Worm (Caenorhabditis elegans) whole organism, young adult: Measurements from ENCODE around the gene aldo-1.
A peak's percentile ranks its signal among the peaks of the same experiment; 100 is the strongest.

Source experiments
- B0261.1 ChIP-seq: sonication (generic microtip); optimal IDR thresholded peaks from 2 replicates; lab custom pipeline; 2016; ENCODE audit warnings: mild to moderate bottlenecking, missing genetic modification characterization, moderate library complexity, missing compliant biosample characterization
- B0336.3 ChIP-seq: fragments of 200-800 bp; sonication (Bioruptor generic); IDR thresholded peaks from 2 replicates; pipeline ENCODE4 v1.3.6; 2022; ENCODE audit warnings: missing genetic modification characterization, missing compliant biosample characterization
- C06A6.2 ChIP-seq: fragments of 200-800 bp; sonication (Bioruptor generic); conservative IDR thresholded peaks from 2 replicates; pipeline ENCODE4 v1.3.6; 2022; ENCODE audit warnings: missing genetic modification characterization, missing compliant biosample characterization
- D2030.7 ChIP-seq: fragments of 200-800 bp; sonication (Bioruptor generic); IDR thresholded peaks from 2 replicates; pipeline ENCODE4 v1.3.6; 2022; ENCODE audit warnings: missing genetic modification reagents, missing genetic modification characterization, missing compliant biosample characterization
- F23B12.7 ChIP-seq: sonication (generic microtip); optimal IDR thresholded peaks from 2 replicates; lab custom pipeline; 2017; ENCODE audit warnings: missing genetic modification characterization, mild to moderate bottlenecking, missing compliant biosample characterization, antibody characterized with exemption, moderate library complexity; ENCODE audit not compliant: insufficient read depth
- F33H1.4 ChIP-seq: fragments of 200-800 bp; sonication (Bioruptor generic); IDR thresholded peaks from 2 replicates; pipeline ENCODE4 v1.3.6; 2022; ENCODE audit warnings: missing genetic modification reagents, missing genetic modification characterization, missing compliant biosample characterization
- F37B4.10 ChIP-seq: fragments of 200-800 bp; sonication (Bioruptor generic); IDR thresholded peaks from 2 replicates; pipeline ENCODE4 v1.3.6; 2022; ENCODE audit warnings: missing genetic modification characterization, missing compliant biosample characterization
- F39B2.1 ChIP-seq: fragments of 200-800 bp; sonication (Bioruptor generic); IDR thresholded peaks from 2 replicates; pipeline ENCODE4 v1.3.6; 2022; ENCODE audit warnings: missing genetic modification reagents, missing genetic modification characterization, missing compliant biosample characterization
- F49E8.2 ChIP-seq: sonication (generic microtip); optimal IDR thresholded peaks from 3 replicates; lab custom pipeline; 2017; ENCODE audit warnings: missing genetic modification characterization, mild to moderate bottlenecking, missing compliant biosample characterization, antibody characterized with exemption, moderate library complexity; ENCODE audit not compliant: insufficient read depth
- F52B5.7 ChIP-seq: sonication (generic microtip); optimal IDR thresholded peaks from 2 replicates; lab custom pipeline; 2016; ENCODE audit warnings: mild to moderate bottlenecking, missing genetic modification characterization, missing compliant biosample characterization
- F55B11.4 ChIP-seq: sonication (generic microtip); optimal IDR thresholded peaks from 2 replicates; lab custom pipeline; 2016; ENCODE audit warnings: missing compliant biosample characterization, missing genetic modification characterization, borderline replicate concordance; ENCODE audit not compliant: insufficient read depth
- Y56A3A.18 ChIP-seq: fragments of 200-800 bp; sonication (Bioruptor generic); IDR thresholded peaks from 2 replicates; pipeline ENCODE4 v1.3.6; 2022; ENCODE audit warnings: missing genetic modification reagents, missing genetic modification characterization, missing compliant biosample characterization
- ZK185.1 ChIP-seq: sonication (generic microtip); optimal IDR thresholded peaks from 2 replicates; lab custom pipeline; 2016; ENCODE audit warnings: mild to moderate bottlenecking, missing genetic modification characterization, missing compliant biosample characterization; ENCODE audit not compliant: poor library complexity, severe bottlenecking
- ama-1 ChIP-seq, 3 experiments: fragments of 150-350 bp in 1 of 3; sonication (generic microtip) in 2 of 3; optimal IDR thresholded peaks; 2 replicates each; lab custom pipeline; 2014 to 2018; ENCODE audit warnings: missing biosample characterization in 2 of 3, missing genetic modification characterization in 2 of 3, missing genetic modification reagents in 2 of 3
- atf-7 ChIP-seq: sonication (generic microtip); optimal IDR thresholded peaks from 2 replicates; lab custom pipeline; 2017; ENCODE audit warnings: mild to moderate bottlenecking, missing genetic modification characterization, missing compliant biosample characterization
- attf-3 ChIP-seq: fragments of 200-800 bp; sonication (Bioruptor generic); conservative IDR thresholded peaks from 2 replicates; pipeline ENCODE4 v1.3.6; 2022; ENCODE audit warnings: missing genetic modification reagents, missing genetic modification characterization, missing compliant biosample characterization
- attf-5 ChIP-seq: fragments of 200-800 bp; sonication (Bioruptor generic); optimal IDR thresholded peaks from 2 replicates; lab custom pipeline; 2018; ENCODE audit warnings: mild to moderate bottlenecking, missing genetic modification characterization, missing compliant biosample characterization
- ccch-3 ChIP-seq: fragments of 200-800 bp; sonication (Bioruptor generic); optimal IDR thresholded peaks from 2 replicates; lab custom pipeline; 2018; ENCODE audit warnings: mild to moderate bottlenecking, missing genetic modification characterization, missing compliant biosample characterization
- ceh-58 ChIP-seq: fragments of 200-800 bp; sonication (Bioruptor generic); IDR thresholded peaks from 2 replicates; pipeline ENCODE4 v1.3.6; 2022; ENCODE audit warnings: missing genetic modification characterization, missing compliant biosample characterization
- chd-7 ChIP-seq: sonication (generic microtip); optimal IDR thresholded peaks from 2 replicates; lab custom pipeline; 2016; ENCODE audit warnings: mild to moderate bottlenecking, missing genetic modification characterization, moderate library complexity, missing compliant biosample characterization
- dox-1 ChIP-seq: fragments of 200-800 bp; sonication (Bioruptor generic); IDR thresholded peaks from 2 replicates; pipeline ENCODE4 v1.3.6; 2022; ENCODE audit warnings: missing genetic modification reagents, missing genetic modification characterization, missing compliant biosample characterization
- dpff-1 ChIP-seq: sonication (generic microtip); optimal IDR thresholded peaks from 2 replicates; lab custom pipeline; 2017; ENCODE audit warnings: mild to moderate bottlenecking, missing genetic modification characterization, missing compliant biosample characterization
- ets-4 ChIP-seq: fragments of 200-800 bp; sonication (Bioruptor generic); optimal IDR thresholded peaks from 2 replicates; lab custom pipeline; 2018; ENCODE audit warnings: mild to moderate bottlenecking, missing genetic modification characterization, missing compliant biosample characterization
- fkh-3 ChIP-seq: sonication (generic microtip); optimal IDR thresholded peaks from 2 replicates; lab custom pipeline; 2016; ENCODE audit warnings: mild to moderate bottlenecking, missing genetic modification characterization, missing compliant biosample characterization
- him-1 ChIP-seq: sonication (generic microtip); optimal IDR thresholded peaks from 2 replicates; lab custom pipeline; 2016; ENCODE audit warnings: missing genotype, missing genetic modification reagents, missing genetic modification characterization, missing compliant biosample characterization
- hlh-26 ChIP-seq: fragments of 200-800 bp; sonication (Bioruptor generic); conservative IDR thresholded peaks from 2 replicates; pipeline ENCODE4 v1.3.6; 2022; ENCODE audit warnings: missing genetic modification reagents, missing genetic modification characterization, missing compliant biosample characterization
- hmg-1.2 ChIP-seq: fragments of 200-800 bp; sonication (Bioruptor generic); IDR thresholded peaks from 2 replicates; pipeline ENCODE4 v1.3.6; 2022; ENCODE audit warnings: missing genetic modification reagents, missing genetic modification characterization, missing compliant biosample characterization
- let-607 ChIP-seq, 2 experiments: fragments of 200-800 bp in 1 of 2; sonication (Bioruptor generic) in 1 of 2; sonication (generic microtip) in 1 of 2; optimal IDR thresholded peaks; 2 replicates each; lab custom pipeline; 2016 to 2018; ENCODE audit warnings: mild to moderate bottlenecking in 2 of 2, missing compliant biosample characterization in 2 of 2, missing genetic modification characterization in 2 of 2, moderate library complexity in 2 of 2, missing genotype in 1 of 2
- lin-54 ChIP-seq: fragments of 200-800 bp; sonication (Bioruptor generic); optimal IDR thresholded peaks from 2 replicates; lab custom pipeline; 2018; ENCODE audit warnings: mild to moderate bottlenecking, missing genetic modification characterization, missing compliant biosample characterization
- lir-1 ChIP-seq: fragments of 200-800 bp; sonication (Bioruptor generic); conservative IDR thresholded peaks from 2 replicates; pipeline ENCODE4 v1.3.6; 2022; ENCODE audit warnings: missing genetic modification reagents, missing genetic modification characterization, missing compliant biosample characterization
- madf-10 ChIP-seq: sonication (generic microtip); optimal IDR thresholded peaks from 2 replicates; lab custom pipeline; 2016; ENCODE audit warnings: mild to moderate bottlenecking, missing genetic modification characterization, missing compliant biosample characterization
- madf-3 ChIP-seq: fragments of 200-800 bp; sonication (Bioruptor generic); IDR thresholded peaks from 2 replicates; pipeline ENCODE4 v1.3.6; 2022; ENCODE audit warnings: missing genetic modification reagents, missing genetic modification characterization, missing compliant biosample characterization
- mel-28 ChIP-seq: sonication (generic microtip); optimal IDR thresholded peaks from 2 replicates; lab custom pipeline; 2016; ENCODE audit warnings: borderline replicate concordance, mild to moderate bottlenecking, missing genetic modification characterization, missing compliant biosample characterization
- mxl-1 ChIP-seq: sonication (generic microtip); optimal IDR thresholded peaks from 2 replicates; lab custom pipeline; 2016; ENCODE audit warnings: missing genetic modification characterization, missing compliant biosample characterization
- nfya-1 ChIP-seq: sonication (generic microtip); optimal IDR thresholded peaks from 2 replicates; lab custom pipeline; 2017; ENCODE audit warnings: antibody characterized with exemption, missing compliant biosample characterization, missing genetic modification characterization, borderline replicate concordance; ENCODE audit not compliant: insufficient read depth
- nhr-80 ChIP-seq: sonication (generic microtip); optimal IDR thresholded peaks from 2 replicates; lab custom pipeline; 2016; ENCODE audit warnings: missing genetic modification characterization, missing compliant biosample characterization
- pha-4 ChIP-seq: fragments of 150-350 bp; sonication (generic microtip); optimal IDR thresholded peaks from 2 replicates; lab custom pipeline; 2014; ENCODE audit warnings: missing biosample characterization, missing genetic modification reagents, missing genetic modification characterization
- snpc-1.1 ChIP-seq: sonication (generic microtip); optimal IDR thresholded peaks from 2 replicates; lab custom pipeline; 2017; ENCODE audit warnings: missing genetic modification characterization, mild to moderate bottlenecking, missing compliant biosample characterization, antibody characterized with exemption, moderate library complexity, missing genotype, missing genetic modification reagents; ENCODE audit not compliant: insufficient read depth
- tbp1 ChIP-seq: fragments of 200-800 bp; sonication (Bioruptor generic); optimal IDR thresholded peaks from 2 replicates; lab custom pipeline; 2018; ENCODE audit warnings: mild to moderate bottlenecking, missing genetic modification characterization, missing compliant biosample characterization
- tbx-9 ChIP-seq: sonication (generic microtip); optimal IDR thresholded peaks from 2 replicates; lab custom pipeline; 2016; ENCODE audit warnings: borderline replicate concordance, missing genetic modification characterization, inconsistent platforms, missing compliant biosample characterization
- tlf-1 ChIP-seq: fragments of 200-800 bp; sonication (Bioruptor generic); optimal IDR thresholded peaks from 2 replicates; lab custom pipeline; 2018; ENCODE audit warnings: mild to moderate bottlenecking, missing genetic modification characterization, missing compliant biosample characterization
- unc-130 ChIP-seq: sonication (generic microtip); optimal IDR thresholded peaks from 2 replicates; lab custom pipeline; 2016; ENCODE audit warnings: missing genetic modification reagents, missing genetic modification characterization, missing compliant biosample characterization
- unc-62 ChIP-seq: fragments of 150-350 bp; optimal IDR thresholded peaks from 2 replicates; lab custom pipeline; 2014; ENCODE audit warnings: missing biosample characterization, missing genetic modification reagents, missing genetic modification characterization
- ztf-22 ChIP-seq: fragments of 200-800 bp; sonication (Bioruptor generic); optimal IDR thresholded peaks from 2 replicates; lab custom pipeline; 2018; ENCODE audit warnings: mild to moderate bottlenecking, missing genetic modification characterization, moderate library complexity, missing compliant biosample characterization
- ztf-25 ChIP-seq: fragments of 200-800 bp; sonication (Bioruptor generic); IDR thresholded peaks from 2 replicates; pipeline ENCODE4 v1.3.6; 2022; ENCODE audit warnings: missing genetic modification reagents, missing genetic modification characterization, missing compliant biosample characterization

The aldo-1 gene

DNA sequence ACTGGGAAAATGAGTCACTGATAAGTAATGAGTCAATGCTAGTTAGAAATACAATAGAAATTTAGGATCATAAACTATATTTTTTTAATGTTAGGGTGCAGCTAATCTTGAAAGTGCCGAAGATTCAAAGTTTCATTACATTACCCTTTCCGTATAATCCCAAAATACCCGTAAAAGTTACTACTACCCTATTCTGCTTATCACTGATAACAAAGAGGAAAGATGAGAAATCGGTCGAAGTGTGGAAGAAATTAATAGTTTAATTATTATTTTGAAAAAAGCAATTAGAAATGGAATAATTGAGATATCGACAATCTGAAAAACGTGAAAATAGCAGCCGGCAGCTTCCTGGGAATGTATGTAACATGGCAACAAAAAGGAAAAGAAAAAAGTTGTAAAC, 42.1 kb upstream of the aldo-1 start:
- TF ChIP-seq F49E8.2 (tag; lab: Kevin White, UChicago) = no peak
- no peak for TF ChIP-seq hlh-26 (GFP tag; lab: Robert Waterston, UW)
- no peak for TF ChIP-seq mel-28 (tag; lab: Kevin White, UChicago)

DNA sequence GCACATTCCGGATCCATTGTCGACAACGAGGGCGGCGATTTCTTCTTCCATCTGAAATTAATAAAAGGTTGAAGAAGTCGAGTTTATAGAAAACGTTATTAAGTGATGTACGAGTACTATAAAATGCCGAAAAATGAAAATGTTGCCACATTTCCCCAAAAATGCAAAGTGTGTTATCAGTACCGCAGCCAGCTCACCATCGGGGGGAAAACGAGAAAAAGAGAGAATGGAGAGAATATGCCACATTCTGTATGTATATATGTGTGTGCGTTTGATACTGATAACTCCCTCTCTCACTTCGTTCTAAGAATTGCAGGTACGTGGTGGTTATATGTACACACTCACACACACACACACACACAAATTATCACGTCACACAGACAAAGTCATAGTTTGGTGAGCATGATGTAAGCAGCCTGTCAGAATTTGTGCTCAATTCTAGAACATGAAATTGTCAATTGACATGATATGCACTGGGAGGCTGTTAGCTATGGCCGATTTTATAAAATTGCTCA, 41.3 kb upstream of the aldo-1 start, which contains the start of gene act-5:
act-5 (minus strand) TSS at position 51 of the 515 bp plus-strand sequence.
- TF ChIP-seq dox-1 (GFP tag; lab: Robert Waterston, UW) (0 out of 2 replicates have a peak, but pooled peaks have one; percentile 9), madf-3 (GFP tag; lab: Robert Waterston, UW) (no peak), ccch-3 (GFP tag; lab: Kevin White, UChicago) (no peak), Y56A3A.18 (no peak), ceh-58 (GFP tag; lab: Robert Waterston, UW) (no peak), F39B2.1 (GFP tag; lab: Robert Waterston, UW) (no peak), C06A6.2 (no peak), let-607 (tag; optimal IDR thresholded peaks at IDR 0.05; lab: Kevin White, UChicago) (peak; percentile 11 to 82), D2030.7 (no peak), F55B11.4 (tag; lab: Kevin White, UChicago) (no peak), snpc-1.1 (tag; lab: Kevin White, UChicago) (no peak), ama-1 (optimal IDR thresholded peaks at IDR 0.05; lab: Kevin White, UChicago) (no peak), ama-1 (GFP tag; optimal IDR thresholded peaks at IDR 0.05; lab: Kevin White, UChicago) (no peak), F37B4.10 (GFP tag; lab: Robert Waterston, UW) (no peak), mel-28 (tag; lab: Kevin White, UChicago) (no peak), attf-3 (GFP tag; lab: Robert Waterston, UW) (no peak), him-1 (no peak), F33H1.4 (GFP tag; lab: Robert Waterston, UW) (no peak), F23B12.7 (tag; lab: Kevin White, UChicago) (peak; percentile 38), ZK185.1 (tag; lab: Kevin White, UChicago) (no peak), tbp1 (GFP tag; lab: Kevin White, UChicago) (peak; percentile 35), unc-62 (peak; percentile 17), chd-7 (tag; lab: Kevin White, UChicago) (no peak), lin-54 (GFP tag; lab: Kevin White, UChicago) (no peak), unc-130 (GFP tag; lab: Kevin White, UChicago) (no peak), dpff-1 (no peak), ztf-25 (GFP tag; lab: Robert Waterston, UW) (no peak), nhr-80 (peak; percentile 87), B0261.1 (no peak), madf-10 (tag; lab: Kevin White, UChicago) (peak; percentile 24), attf-5 (no peak), ets-4 (GFP tag; lab: Kevin White, UChicago) (peak; percentile 53), lir-1 (GFP tag; lab: Robert Waterston, UW) (no peak), tlf-1 (no peak), nfya-1 (no peak), fkh-3 (tag; lab: Kevin White, UChicago) (no peak), atf-7 (peak; percentile 77), hmg-1.2 (GFP tag; lab: Robert Waterston, UW) (no peak), ztf-22 (GFP tag; lab: Kevin White, UChicago) (peak; percentile 4), B0336.3 (GFP tag; lab: Robert Waterston, UW) (no peak), pha-4 (tag; lab: Kevin White, UChicago) (no peak), mxl-1 (tag; lab: Kevin White, UChicago) (no peak), F52B5.7 (tag; lab: Kevin White, UChicago) (no peak), tbx-9 (tag; lab: Kevin White, UChicago) (no peak)
